Worm (Caenorhabditis elegans) whole organism, late embryonic: ENCODE results near the gene ubc-1.
A peak's percentile ranks its signal among the peaks of the same experiment; 100 is the strongest.

Experiments used
- C38D4.7 ChIP-seq: fragments of 200-800 bp; sonication (Bioruptor generic); optimal IDR thresholded peaks from 2 replicates; lab custom pipeline; 2018; ENCODE audit warnings: mild to moderate bottlenecking, missing genetic modification characterization, moderate library complexity, missing compliant biosample characterization
- F13H6.1 ChIP-seq: sonication (generic microtip); optimal IDR thresholded peaks from 2 replicates; lab custom pipeline; 2016; ENCODE audit warnings: missing genetic modification characterization, missing compliant biosample characterization
- K09A11.1 ChIP-seq: sonication (generic microtip); optimal IDR thresholded peaks from 2 replicates; lab custom pipeline; 2017; ENCODE audit warnings: antibody characterized with exemption, mild to moderate bottlenecking, missing genetic modification characterization, missing compliant biosample characterization; ENCODE audit not compliant: insufficient read depth
- Y22D7AL.16 ChIP-seq: sonication (generic microtip); optimal IDR thresholded peaks from 2 replicates; lab custom pipeline; 2016; ENCODE audit warnings: missing genetic modification characterization, missing compliant biosample characterization
- ama-1 ChIP-seq: fragments of 150-350 bp; optimal IDR thresholded peaks from 2 replicates; lab custom pipeline; 2014
- ceh-14 ChIP-seq: sonication (generic microtip); optimal IDR thresholded peaks from 2 replicates; lab custom pipeline; 2016; ENCODE audit warnings: missing genotype, missing genetic modification characterization, missing compliant biosample characterization
- ceh-19 ChIP-seq: fragments of 200-800 bp; sonication (Bioruptor generic); optimal IDR thresholded peaks from 2 replicates; lab custom pipeline; 2018; ENCODE audit warnings: mild to moderate bottlenecking, missing genetic modification characterization, missing compliant biosample characterization
- ceh-22 ChIP-seq: sonication (generic microtip); optimal IDR thresholded peaks from 2 replicates; lab custom pipeline; 2017; ENCODE audit warnings: missing biosample characterization, missing genetic modification characterization
- ceh-31 ChIP-seq: sonication (generic microtip); optimal IDR thresholded peaks from 2 replicates; lab custom pipeline; 2016; ENCODE audit warnings: missing genetic modification characterization, missing compliant biosample characterization
- ceh-34 ChIP-seq: sonication (generic microtip); optimal IDR thresholded peaks from 2 replicates; lab custom pipeline; 2016; ENCODE audit warnings: mild to moderate bottlenecking, missing genetic modification characterization, missing compliant biosample characterization
- ceh-45 ChIP-seq: fragments of 200-800 bp; sonication (Bioruptor generic); IDR thresholded peaks from 2 replicates; pipeline ENCODE4 v1.3.6; 2022; ENCODE audit warnings: missing genetic modification reagents, missing genetic modification characterization, missing compliant biosample characterization
- ceh-48 ChIP-seq: sonication (generic microtip); optimal IDR thresholded peaks from 2 replicates; lab custom pipeline; 2016; ENCODE audit warnings: missing genetic modification characterization, inconsistent platforms, missing compliant biosample characterization
- ceh-6 ChIP-seq: fragments of 200-800 bp; sonication (Bioruptor generic); optimal IDR thresholded peaks from 2 replicates; lab custom pipeline; 2018; ENCODE audit warnings: mild to moderate bottlenecking, missing genetic modification characterization, missing compliant biosample characterization
- che-1 ChIP-seq: sonication (generic microtip); optimal IDR thresholded peaks from 2 replicates; lab custom pipeline; 2016; ENCODE audit warnings: mild to moderate bottlenecking, missing genetic modification characterization, missing compliant biosample characterization
- dve-1 ChIP-seq: sonication (generic microtip); optimal IDR thresholded peaks from 2 replicates; lab custom pipeline; 2017; ENCODE audit warnings: antibody characterized with exemption, mild to moderate bottlenecking, missing genetic modification characterization, missing compliant biosample characterization
- elt-2 ChIP-seq: sonication (generic microtip); optimal IDR thresholded peaks from 2 replicates; lab custom pipeline; 2016; ENCODE audit warnings: missing genetic modification reagents, missing genetic modification characterization, missing compliant biosample characterization
- elt-4 ChIP-seq: sonication (generic microtip); optimal IDR thresholded peaks from 2 replicates; lab custom pipeline; 2016; ENCODE audit warnings: missing genetic modification characterization, missing compliant biosample characterization
- ets-4 ChIP-seq: sonication (generic microtip); optimal IDR thresholded peaks from 2 replicates; lab custom pipeline; 2016; ENCODE audit warnings: missing genetic modification characterization, missing compliant biosample characterization
- eyg-1 ChIP-seq: sonication (generic microtip); optimal IDR thresholded peaks from 2 replicates; lab custom pipeline; 2016; ENCODE audit warnings: missing genotype, missing genetic modification characterization, missing compliant biosample characterization
- fax-1 ChIP-seq: sonication (generic microtip); optimal IDR thresholded peaks from 2 replicates; lab custom pipeline; 2016; ENCODE audit warnings: missing genotype, missing genetic modification characterization, missing compliant biosample characterization
- gmeb-2 ChIP-seq: sonication (generic microtip); optimal IDR thresholded peaks from 2 replicates; lab custom pipeline; 2016; ENCODE audit warnings: missing genetic modification characterization, inconsistent platforms, missing compliant biosample characterization
- hlh-13 ChIP-seq: fragments of 200-800 bp; sonication (Bioruptor generic); optimal IDR thresholded peaks from 2 replicates; lab custom pipeline; 2018; ENCODE audit warnings: mild to moderate bottlenecking, missing genetic modification characterization, missing compliant biosample characterization
- hlh-15 ChIP-seq: sonication (generic microtip); optimal IDR thresholded peaks from 2 replicates; lab custom pipeline; 2016; ENCODE audit warnings: missing genetic modification characterization, missing compliant biosample characterization
- hlh-30 ChIP-seq: sonication (generic microtip); optimal IDR thresholded peaks from 2 replicates; lab custom pipeline; 2017; ENCODE audit warnings: antibody characterized with exemption, missing genetic modification characterization, missing compliant biosample characterization; ENCODE audit not compliant: insufficient read depth
- hlh-6 ChIP-seq: sonication (generic microtip); optimal IDR thresholded peaks from 2 replicates; lab custom pipeline; 2016; ENCODE audit warnings: missing genotype, missing genetic modification characterization, missing compliant biosample characterization
- hlh-8 ChIP-seq: sonication (generic microtip); optimal IDR thresholded peaks from 2 replicates; lab custom pipeline; 2016; ENCODE audit warnings: missing genotype, missing genetic modification characterization, missing compliant biosample characterization
- lim-6 ChIP-seq: sonication (generic microtip); optimal IDR thresholded peaks from 2 replicates; lab custom pipeline; 2016; ENCODE audit warnings: missing genetic modification characterization, missing compliant biosample characterization
- lin-11 ChIP-seq: fragments of 200-800 bp; sonication (Bioruptor generic); optimal IDR thresholded peaks from 2 replicates; lab custom pipeline; 2018; ENCODE audit warnings: mild to moderate bottlenecking, missing genetic modification characterization, missing compliant biosample characterization
- mec-3 ChIP-seq: sonication (generic microtip); optimal IDR thresholded peaks from 2 replicates; lab custom pipeline; 2016; ENCODE audit warnings: borderline replicate concordance, missing genetic modification characterization, missing compliant biosample characterization
- nhr-232 ChIP-seq: sonication (generic microtip); optimal IDR thresholded peaks from 2 replicates; lab custom pipeline; 2016; ENCODE audit warnings: missing genetic modification characterization, missing compliant biosample characterization
- npax-4 ChIP-seq: sonication (generic microtip); optimal IDR thresholded peaks from 2 replicates; lab custom pipeline; 2016; ENCODE audit warnings: missing genetic modification characterization, missing compliant biosample characterization
- odd-2 ChIP-seq: sonication (generic microtip); optimal IDR thresholded peaks from 2 replicates; lab custom pipeline; 2017; ENCODE audit warnings: antibody characterized with exemption, mild to moderate bottlenecking, missing genetic modification characterization, missing compliant biosample characterization
- pha-2 ChIP-seq: sonication (generic microtip); optimal IDR thresholded peaks from 2 replicates; lab custom pipeline; 2017; ENCODE audit warnings: mild to moderate bottlenecking, missing genetic modification characterization, missing compliant biosample characterization
- pros-1 ChIP-seq: fragments of 150-350 bp; optimal IDR thresholded peaks from 2 replicates; lab custom pipeline; 2014; ENCODE audit warnings: missing biosample characterization, missing genetic modification reagents, missing genetic modification characterization
- ref-2 ChIP-seq: sonication (generic microtip); optimal IDR thresholded peaks from 2 replicates; lab custom pipeline; 2016; ENCODE audit warnings: missing genetic modification characterization, missing compliant biosample characterization
- rnt-1 ChIP-seq: sonication (generic microtip); optimal IDR thresholded peaks from 2 replicates; lab custom pipeline; 2016; ENCODE audit warnings: missing genetic modification characterization, missing compliant biosample characterization
- sdc-2 ChIP-seq: sonication (generic microtip); optimal IDR thresholded peaks from 2 replicates; lab custom pipeline; 2016; ENCODE audit warnings: missing genotype, missing genetic modification characterization, missing compliant biosample characterization
- sox-4 ChIP-seq: sonication (generic microtip); optimal IDR thresholded peaks from 2 replicates; lab custom pipeline; 2017; ENCODE audit warnings: mild to moderate bottlenecking, missing genetic modification characterization, inconsistent platforms, missing compliant biosample characterization
- syd-9 ChIP-seq: sonication (generic microtip); optimal IDR thresholded peaks from 2 replicates; lab custom pipeline; 2016; ENCODE audit warnings: mild to moderate bottlenecking, missing genetic modification characterization, moderate library complexity, missing compliant biosample characterization
- tbx-7 ChIP-seq: sonication (generic microtip); optimal IDR thresholded peaks from 2 replicates; lab custom pipeline; 2016; ENCODE audit warnings: missing genotype, missing genetic modification characterization, missing compliant biosample characterization
- ttx-3 ChIP-seq: sonication (generic microtip); optimal IDR thresholded peaks from 2 replicates; lab custom pipeline; 2016; ENCODE audit warnings: missing genetic modification reagents, missing genetic modification characterization, missing compliant biosample characterization
- unc-3 ChIP-seq, 2 experiments: fragments of 200-800 bp in 1 of 2; sonication (Bioruptor generic) in 1 of 2; sonication (generic microtip) in 1 of 2; conservative IDR thresholded peaks in 1 of 2; optimal IDR thresholded peaks in 1 of 2; 2 replicates each; pipeline versions ENCODE4 v1.3.6 to Lab custom; 2016 to 2022; ENCODE audit warnings: missing compliant biosample characterization in 2 of 2, missing genetic modification characterization in 2 of 2, missing genetic modification reagents in 1 of 2
- unc-42 ChIP-seq: sonication (generic microtip); optimal IDR thresholded peaks from 2 replicates; lab custom pipeline; 2016; ENCODE audit warnings: missing genotype, missing genetic modification characterization, missing compliant biosample characterization
- unc-55 ChIP-seq: sonication (generic microtip); optimal IDR thresholded peaks from 2 replicates; lab custom pipeline; 2017; ENCODE audit warnings: missing biosample characterization, missing genetic modification reagents, missing genetic modification characterization
- unc-86 ChIP-seq: sonication (generic microtip); optimal IDR thresholded peaks from 2 replicates; lab custom pipeline; 2016; ENCODE audit warnings: missing genetic modification characterization, missing compliant biosample characterization
- zip-5 ChIP-seq: sonication (generic microtip); optimal IDR thresholded peaks from 2 replicates; lab custom pipeline; 2016; ENCODE audit warnings: missing genetic modification characterization, missing compliant biosample characterization
- ztf-16 ChIP-seq: sonication (generic microtip); optimal IDR thresholded peaks from 2 replicates; lab custom pipeline; 2017; ENCODE audit warnings: missing genetic modification characterization, missing compliant biosample characterization

The ubc-1 gene

DNA sequence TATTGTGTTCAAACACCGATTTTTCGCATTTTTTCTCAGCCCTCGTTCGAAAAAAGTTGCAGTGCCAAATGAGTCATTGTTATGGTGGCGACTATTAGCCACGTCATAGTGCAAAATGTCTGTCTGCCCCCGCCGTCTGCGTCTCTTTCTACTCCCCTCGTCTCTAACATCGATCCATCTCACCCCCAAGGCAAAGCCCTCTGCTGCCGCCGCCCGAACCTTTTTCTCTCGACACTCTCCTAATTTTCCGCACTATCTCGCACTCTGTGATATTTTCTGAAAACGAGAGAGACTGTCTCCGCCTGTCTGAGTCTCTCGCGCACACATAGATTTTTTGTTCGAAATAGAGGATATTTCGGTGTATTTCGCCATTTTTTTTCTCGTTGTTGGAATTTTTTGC, 9.7 kb upstream of the ubc-1 start (continued):
- TF ChIP-seq unc-3 (GFP tag; conservative IDR thresholded peaks at IDR 0.05; lab: Robert Waterston, UW) (no peak), unc-3 (tag; optimal IDR thresholded peaks at IDR 0.05; lab: Kevin White, UChicago) (no peak), pha-2 (tag; lab: Kevin White, UChicago) (no peak), gmeb-2 (no peak), ceh-31 (peak; percentile 66), pros-1 (no peak), ets-4 (tag; lab: Kevin White, UChicago) (no peak), tbx-7 (tag; lab: Kevin White, UChicago) (no peak), ref-2 (tag; lab: Kevin White, UChicago) (no peak), unc-55 (GFP tag; lab: Kevin White, UChicago) (peak; percentile 8), ceh-6 (GFP tag; lab: Kevin White, UChicago) (no peak), ttx-3 (tag; lab: Kevin White, UChicago) (no peak), fax-1 (tag; lab: Kevin White, UChicago) (no peak), elt-4 (tag; lab: Kevin White, UChicago) (no peak), ama-1 (lab: Kevin White, UChicago) (no peak), che-1 (tag; lab: Kevin White, UChicago) (no peak), Y22D7AL.16 (tag; lab: Kevin White, UChicago) (no peak), unc-42 (tag; lab: Kevin White, UChicago) (peak; percentile 17), lim-6 (tag; lab: Kevin White, UChicago) (no peak), ceh-48 (tag; lab: Kevin White, UChicago) (peak; percentile 22), ztf-16 (tag; lab: Kevin White, UChicago) (no peak), hlh-8 (tag; lab: Kevin White, UChicago) (no peak), dve-1 (peak; percentile 21)

DNA sequence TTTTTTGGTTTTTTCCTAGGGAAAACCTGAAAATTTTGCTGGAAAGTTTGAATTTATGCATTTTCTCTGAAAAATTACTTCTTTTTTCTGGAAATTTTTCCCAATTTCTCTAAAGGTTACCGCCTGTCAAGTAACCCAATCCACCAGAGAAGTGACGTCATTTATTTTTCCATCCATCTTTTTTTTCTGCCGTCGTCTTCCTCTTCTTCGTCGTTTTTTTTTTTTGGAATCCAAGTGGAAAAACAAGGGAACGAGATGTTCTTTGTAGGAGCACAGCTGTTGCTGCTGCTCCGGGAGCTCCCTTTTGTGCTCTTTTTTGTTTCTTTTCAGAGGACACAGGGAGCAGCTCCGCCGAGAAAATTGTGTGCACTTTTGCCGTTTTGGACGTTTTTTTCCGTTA, 8.5 kb upstream of the ubc-1 start:
- TF ChIP-seq F13H6.1 (no peak), unc-3 (GFP tag; conservative IDR thresholded peaks at IDR 0.05; lab: Robert Waterston, UW) (no peak), unc-3 (tag; optimal IDR thresholded peaks at IDR 0.05; lab: Kevin White, UChicago) (no peak), hlh-8 (tag; lab: Kevin White, UChicago) (no peak), sox-4 (tag; lab: Kevin White, UChicago) (no peak), eyg-1 (tag; lab: Kevin White, UChicago) (no peak), pha-2 (tag; lab: Kevin White, UChicago) (no peak), ceh-19 (GFP tag; lab: Kevin White, UChicago) (no peak), rnt-1 (tag; lab: Kevin White, UChicago) (no peak), nhr-232 (no peak), ceh-22 (tag; lab: Kevin White, UChicago) (no peak), npax-4 (tag; lab: Kevin White, UChicago) (no peak), syd-9 (tag; lab: Kevin White, UChicago) (no peak), hlh-6 (tag; lab: Kevin White, UChicago) (no peak), ref-2 (tag; lab: Kevin White, UChicago) (no peak), ceh-14 (tag; lab: Kevin White, UChicago) (no peak), zip-5 (tag; lab: Kevin White, UChicago) (no peak), unc-86 (tag; lab: Kevin White, UChicago) (no peak), C38D4.7 (no peak), mec-3 (no peak)

DNA sequence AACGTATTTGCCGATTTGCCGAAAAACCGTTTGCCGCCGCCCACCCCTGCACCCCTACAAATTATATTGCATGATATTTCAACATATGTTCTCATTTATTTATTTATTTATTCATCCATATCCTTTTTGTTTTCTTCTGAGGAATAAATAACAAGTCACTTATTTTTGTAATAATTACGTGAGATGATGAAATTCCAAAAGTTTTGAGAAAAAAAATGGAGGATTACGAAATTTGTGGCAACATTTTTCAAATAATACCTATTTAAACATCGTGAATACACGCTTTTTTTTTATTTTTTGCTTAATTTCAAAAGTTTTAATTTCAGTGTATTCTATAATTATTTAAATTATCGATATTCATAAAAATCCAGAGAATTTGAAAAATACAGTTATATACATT, 5.9 kb upstream of the ubc-1 start:
- no peak for TF ChIP-seq ceh-34

DNA sequence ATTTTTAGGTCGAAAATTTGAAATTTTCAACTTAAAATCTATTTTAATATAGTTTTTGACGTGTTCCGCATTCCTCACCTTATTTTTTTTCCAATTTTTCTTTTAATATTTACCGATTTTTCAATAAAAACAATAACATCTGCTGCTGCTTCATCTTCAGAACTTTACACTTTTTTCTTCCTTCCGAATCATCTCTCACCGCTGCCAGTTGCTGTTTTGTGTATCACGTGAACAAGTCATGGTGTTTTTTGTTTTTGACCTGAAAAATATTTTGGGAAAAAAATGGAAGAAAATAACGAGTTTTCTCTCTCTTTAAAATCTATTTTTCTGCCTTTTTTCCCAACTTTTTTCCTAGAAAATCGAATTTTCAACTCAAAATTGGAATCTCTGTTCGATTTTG, 3.0 kb upstream of the ubc-1 start:
- TF ChIP-seq ceh-45 (GFP tag; lab: Robert Waterston, UW) = no peak
- TF ChIP-seq hlh-13 (GFP tag; lab: Kevin White, UChicago) = no peak
- no peak for TF ChIP-seq rnt-1 (tag; lab: Kevin White, UChicago)
- no peak for TF ChIP-seq hlh-6 (tag; lab: Kevin White, UChicago)
- TF ChIP-seq K09A11.1 (tag; lab: Kevin White, UChicago) = no peak
- no peak for TF ChIP-seq sdc-2 (tag; lab: Kevin White, UChicago)
- TF ChIP-seq hlh-30 (tag; lab: Kevin White, UChicago) = no peak
- TF ChIP-seq hlh-15 (tag; lab: Kevin White, UChicago) = no peak
- TF ChIP-seq syd-9 (tag; lab: Kevin White, UChicago) = no peak
- TF ChIP-seq eyg-1 (tag; lab: Kevin White, UChicago) = no peak
- no peak for TF ChIP-seq unc-55 (GFP tag; lab: Kevin White, UChicago)
- TF ChIP-seq lin-11 (tag; lab: Kevin White, UChicago) = no peak
- TF ChIP-seq odd-2 = no peak
- no peak for TF ChIP-seq C38D4.7
- TF ChIP-seq ets-4 (tag; lab: Kevin White, UChicago) = no peak
- TF ChIP-seq mec-3 = no peak
- TF ChIP-seq elt-2 (tag; lab: Kevin White, UChicago) = no peak
- no peak for TF ChIP-seq che-1 (tag; lab: Kevin White, UChicago)
- TF ChIP-seq, all 69 proteins: peak for 0
